Worm (Caenorhabditis elegans): Measurements from ENCODE around the gene mpst-3.

- TF ChIP-seq dao-5 (tag; optimal IDR thresholded peaks at IDR 0.05) (no peak), him-1 (tag; optimal IDR thresholded peaks at IDR 0.05) (no peak)
Measured at ce11 chrV:14945124-14945523, 49.7 kb downstream of the mpst-3 start.
